Comparison of ENCODE assay signal across 7 worm cellular contexts in the genomic region with DNA sequence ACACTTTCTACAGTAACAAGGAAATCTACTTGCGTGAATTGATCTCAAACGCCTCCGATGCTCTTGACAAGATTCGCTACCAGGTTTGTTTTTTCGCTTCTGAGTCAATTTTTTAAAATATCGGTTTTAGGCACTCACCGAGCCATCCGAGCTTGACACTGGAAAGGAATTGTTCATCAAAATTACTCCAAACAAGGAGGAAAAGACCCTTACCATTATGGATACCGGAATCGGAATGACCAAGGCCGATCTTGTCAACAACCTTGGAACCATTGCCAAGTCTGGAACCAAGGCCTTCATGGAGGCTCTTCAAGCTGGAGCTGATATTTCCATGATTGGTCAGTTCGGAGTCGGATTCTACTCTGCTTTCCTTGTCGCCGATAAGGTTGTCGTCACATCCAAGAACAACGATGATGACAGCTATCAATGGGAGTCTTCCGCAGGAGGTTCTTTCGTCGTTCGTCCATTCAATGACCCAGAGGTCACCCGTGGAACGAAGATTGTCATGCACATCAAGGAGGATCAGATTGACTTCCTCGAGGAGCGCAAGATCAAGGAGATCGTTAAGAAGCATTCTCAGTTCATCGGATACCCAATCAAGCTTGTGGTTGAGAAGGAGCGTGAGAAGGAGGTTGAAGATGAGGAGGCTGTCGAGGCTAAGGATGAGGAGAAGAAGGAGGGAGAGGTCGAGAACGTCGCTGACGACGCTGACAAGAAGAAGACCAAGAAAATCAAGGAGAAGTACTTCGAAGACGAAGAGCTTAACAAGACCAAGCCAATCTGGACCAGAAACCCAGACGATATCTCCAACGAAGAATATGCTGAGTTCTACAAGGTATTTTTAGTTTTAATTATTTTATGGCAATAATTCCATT.
TF ChIP-seq lines count a peak whose summit lies in the region.

No protein-coding gene starts in this region.

TF ChIP-seq in whole organism, L1 larva, 84 proteins besides CTCF, POLR2A, EP300 and RAD21 (continues in another document):
- TF ChIP-seq ceh-82 (tag; optimal IDR thresholded peaks at IDR 0.05; lab: Kevin White, UChicago) (no peak), nhr-85 (tag; lab: Kevin White, UChicago) (peak; percentile 50), vab-15 (tag; optimal IDR thresholded peaks at IDR 0.05; lab: Kevin White, UChicago) (no peak), ztf-4 (tag; optimal IDR thresholded peaks at IDR 0.05; lab: Kevin White, UChicago) (peak; percentile 18), mep-1 (tag; optimal IDR thresholded peaks at IDR 0.05; lab: Kevin White, UChicago) (peak; percentile 26), egl-13 (tag; optimal IDR thresholded peaks at IDR 0.05; lab: Kevin White, UChicago) (no peak), hlh-17 (GFP tag; optimal IDR thresholded peaks at IDR 0.05; lab: Kevin White, UChicago; ENCODE audit: borderline replicate concordance) (no peak), nhr-84 (tag; optimal IDR thresholded peaks at IDR 0.05; lab: Kevin White, UChicago) (peak; percentile 70), ama-1 (optimal IDR thresholded peaks at IDR 0.05; lab: Kevin White, UChicago) (peak; percentile 85), lir-3 (tag; optimal IDR thresholded peaks at IDR 0.05; lab: Kevin White, UChicago; ENCODE audit: poor library complexity) (no peak), lin-14 (GFP tag; optimal IDR thresholded peaks at IDR 0.05; lab: Kevin White, UChicago) (peak; percentile 5)

TF ChIP-seq in whole organism, L2 larva, 48 proteins besides CTCF, POLR2A, EP300 and RAD21:
- TF ChIP-seq Y55F3AM.14 (GFP tag; optimal IDR thresholded peaks at IDR 0.05; lab: Kevin White, UChicago), result no peak
- peak; percentile 12 for TF ChIP-seq skn-1 (tag; optimal IDR thresholded peaks at IDR 0.05; lab: Kevin White, UChicago)
- peak; percentile 90 for TF ChIP-seq ama-1 (optimal IDR thresholded peaks at IDR 0.05; lab: Kevin White, UChicago)
- no peak for TF ChIP-seq nhr-6 (tag; optimal IDR thresholded peaks at IDR 0.05; lab: Kevin White, UChicago)
- TF ChIP-seq ztf-11 (tag; optimal IDR thresholded peaks at IDR 0.05; lab: Kevin White, UChicago), result no peak
- peak; percentile 32 for TF ChIP-seq nhr-129 (tag; optimal IDR thresholded peaks at IDR 0.05; lab: Kevin White, UChicago)
- TF ChIP-seq nhr-10 (tag; optimal IDR thresholded peaks at IDR 0.05; lab: Kevin White, UChicago), result no peak

TF ChIP-seq in whole organism, L3 larva, 47 proteins besides CTCF, POLR2A, EP300 and RAD21:
- peak; percentile 3 for TF ChIP-seq snpc-4 (tag; optimal IDR thresholded peaks at IDR 0.05; lab: Kevin White, UChicago)
- no peak for TF ChIP-seq ztf-11 (tag; optimal IDR thresholded peaks at IDR 0.05; lab: Kevin White, UChicago)
- TF ChIP-seq ama-1 (optimal IDR thresholded peaks at IDR 0.05; lab: Kevin White, UChicago), result peak; percentile 93
- TF ChIP-seq hmg-11 (tag; optimal IDR thresholded peaks at IDR 0.05; lab: Kevin White, UChicago), result no peak
- no peak for TF ChIP-seq nhr-76 (tag; optimal IDR thresholded peaks at IDR 0.05; lab: Kevin White, UChicago)
- TF ChIP-seq nhr-25 (tag; optimal IDR thresholded peaks at IDR 0.05; lab: Kevin White, UChicago), result peak; percentile 11

TF ChIP-seq in whole organism, L4 larva, 104 proteins besides CTCF, POLR2A, EP300 and RAD21 (continues in another document):
- TF ChIP-seq mdl-1 (tag; optimal IDR thresholded peaks at IDR 0.05; lab: Kevin White, UChicago), result no peak
- TF ChIP-seq sdz-12 (GFP tag; optimal IDR thresholded peaks at IDR 0.05; lab: Kevin White, UChicago), result no peak
- TF ChIP-seq dmd-6 (GFP tag; IDR thresholded peaks at IDR 0.05; lab: Robert Waterston, UW), result 0 out of 2 replicates have a peak, but pooled peaks have one; percentile 6
- peak in 1 of 2 experiments; percentile 9 for TF ChIP-seq lsy-2 (tag; optimal IDR thresholded peaks at IDR 0.05; lab: Kevin White, UChicago)
- no peak for TF ChIP-seq nhr-237 (tag; optimal IDR thresholded peaks at IDR 0.05; lab: Kevin White, UChicago)
- no peak for TF ChIP-seq F26F4.8 (GFP tag; conservative IDR thresholded peaks at IDR 0.05; lab: Robert Waterston, UW)
- TF ChIP-seq pha-4 (GFP tag; IDR thresholded peaks at IDR 0.05; lab: Robert Waterston, UW), result peak; percentile 24; the same call in 1 of the 2 replicates
- TF ChIP-seq pha-4 (tag; optimal IDR thresholded peaks at IDR 0.05; lab: Kevin White, UChicago), result no peak
- peak in 1 of 2 experiments; percentile 97 for TF ChIP-seq unc-62 (GFP tag; optimal IDR thresholded peaks at IDR 0.05 in 1 of 2; lab: Kevin White, UChicago)
- no peak for TF ChIP-seq unc-62 (tag; optimal IDR thresholded peaks at IDR 0.05; lab: Kevin White, UChicago)
- TF ChIP-seq ama-1 (optimal IDR thresholded peaks at IDR 0.05; lab: Kevin White, UChicago), result peak; percentile 84
- peak; percentile 44; the same call in 1 of the 2 replicates for TF ChIP-seq snpc-1.2 (GFP tag; IDR thresholded peaks at IDR 0.05; lab: Robert Waterston, UW)
- peak; percentile 27 for TF ChIP-seq mep-1 (tag; optimal IDR thresholded peaks at IDR 0.05; lab: Kevin White, UChicago)
- peak; percentile 21; the same call in 1 of the 2 replicates for TF ChIP-seq set-16 (GFP tag; IDR thresholded peaks at IDR 0.05; lab: Robert Waterston, UW)

TF ChIP-seq in whole organism, early embryonic, 17 proteins besides CTCF, POLR2A, EP300 and RAD21:
- no peak for TF ChIP-seq ets-7 (tag; optimal IDR thresholded peaks at IDR 0.05; lab: Kevin White, UChicago)
- 0 out of 2 replicates have a peak, but pooled peaks have one; percentile 39 for TF ChIP-seq scrt-1 (GFP tag; IDR thresholded peaks at IDR 0.05; lab: Robert Waterston, UW)

TF ChIP-seq in whole organism, late embryonic, 69 proteins besides CTCF, POLR2A, EP300 and RAD21:
- peak; percentile 4 for TF ChIP-seq pqm-1 (tag; optimal IDR thresholded peaks at IDR 0.05; lab: Kevin White, UChicago)
- peak; percentile 8 for TF ChIP-seq hlh-6 (tag; optimal IDR thresholded peaks at IDR 0.05; lab: Kevin White, UChicago)
- TF ChIP-seq ttx-3 (tag; optimal IDR thresholded peaks at IDR 0.05; lab: Kevin White, UChicago), result no peak
- no peak for TF ChIP-seq ahr-1 (tag; optimal IDR thresholded peaks at IDR 0.05; lab: Kevin White, UChicago)

TF ChIP-seq in whole organism, young adult, 124 proteins besides CTCF, POLR2A, EP300 and RAD21:
- TF ChIP-seq dpl-1 (GFP tag; optimal IDR thresholded peaks at IDR 0.05; lab: Kevin White, UChicago), result peak; percentile 5
- TF ChIP-seq efl-1 (GFP tag; optimal IDR thresholded peaks at IDR 0.05; lab: Kevin White, UChicago), result no peak
- TF ChIP-seq zfh-2 (GFP tag; conservative IDR thresholded peaks at IDR 0.05; lab: Robert Waterston, UW), result peak; percentile 63; the same call in 1 of the 2 replicates
- TF ChIP-seq atf-7 (tag; optimal IDR thresholded peaks at IDR 0.05; lab: Kevin White, UChicago), result no peak
- TF ChIP-seq F33H1.4 (GFP tag; IDR thresholded peaks at IDR 0.05; lab: Robert Waterston, UW), result no peak; the same call in 1 of the 2 replicates
- peak; percentile 21 for TF ChIP-seq sptf-2 (GFP tag; optimal IDR thresholded peaks at IDR 0.05; lab: Kevin White, UChicago)
- no peak for TF ChIP-seq ZK185.1 (tag; optimal IDR thresholded peaks at IDR 0.05; lab: Kevin White, UChicago; ENCODE audit: poor library complexity, severe bottlenecking)
- no peak for TF ChIP-seq mxl-1 (tag; optimal IDR thresholded peaks at IDR 0.05; lab: Kevin White, UChicago)
- peak; percentile 67 for TF ChIP-seq dox-1 (GFP tag; IDR thresholded peaks at IDR 0.05; lab: Robert Waterston, UW)
- no peak for TF ChIP-seq F57C9.4 (tag; optimal IDR thresholded peaks at IDR 0.05; lab: Kevin White, UChicago)
- TF ChIP-seq Y53G8AR.9 (GFP tag; conservative IDR thresholded peaks at IDR 0.05; lab: Robert Waterston, UW), result 0 out of 2 replicates have a peak, but pooled peaks have one; percentile 28
- peak; percentile 31; the same call in 1 of the 2 replicates for TF ChIP-seq mcd-1 (GFP tag; IDR thresholded peaks at IDR 0.05; lab: Robert Waterston, UW)
- no peak for TF ChIP-seq ztf-3 (GFP tag; optimal IDR thresholded peaks at IDR 0.05; lab: Kevin White, UChicago)
- peak; percentile 48; the same call in 1 of the 2 replicates for TF ChIP-seq hsf-1 (GFP tag; IDR thresholded peaks at IDR 0.05; lab: Robert Waterston, UW)
- 0 out of 2 replicates have a peak, but pooled peaks have one; percentile 2 for TF ChIP-seq F39B2.1 (GFP tag; IDR thresholded peaks at IDR 0.05; lab: Robert Waterston, UW)
- peak; percentile 44; the same call in 1 of the 2 replicates for TF ChIP-seq ztf-6 (GFP tag; IDR thresholded peaks at IDR 0.05; lab: Robert Waterston, UW)
- TF ChIP-seq B0035.1 (tag; optimal IDR thresholded peaks at IDR 0.05; lab: Kevin White, UChicago), result no peak
- TF ChIP-seq F52B5.7 (tag; optimal IDR thresholded peaks at IDR 0.05; lab: Kevin White, UChicago), result no peak
- peak; percentile 54 for TF ChIP-seq lin-26 (GFP tag; IDR thresholded peaks at IDR 0.05; lab: Robert Waterston, UW)
- TF ChIP-seq F37B4.10 (GFP tag; IDR thresholded peaks at IDR 0.05; lab: Robert Waterston, UW), result 0 out of 2 replicates have a peak, but pooled peaks have one; percentile 9
- no peak for TF ChIP-seq bed-2 (GFP tag; IDR thresholded peaks at IDR 0.05; lab: Robert Waterston, UW)
- peak; percentile 10; the same call in 1 of the 2 replicates for TF ChIP-seq rcor-1 (GFP tag; IDR thresholded peaks at IDR 0.05; lab: Robert Waterston, UW)
- no peak for TF ChIP-seq tbp1 (GFP tag; optimal IDR thresholded peaks at IDR 0.05; lab: Kevin White, UChicago)
- 0 out of 2 replicates have a peak, but pooled peaks have one; percentile 0 for TF ChIP-seq madf-3 (GFP tag; IDR thresholded peaks at IDR 0.05; lab: Robert Waterston, UW)
- peak; percentile 70 for TF ChIP-seq F57A8.1 (GFP tag; optimal IDR thresholded peaks at IDR 0.05; lab: Kevin White, UChicago)
- TF ChIP-seq B0336.3 (GFP tag; IDR thresholded peaks at IDR 0.05; lab: Robert Waterston, UW), result peak; percentile 13
- TF ChIP-seq ama-1 (optimal IDR thresholded peaks at IDR 0.05; lab: Kevin White, UChicago), result peak; percentile 76
- no peak for TF ChIP-seq ama-1 (GFP tag; optimal IDR thresholded peaks at IDR 0.05; lab: Kevin White, UChicago)
- no peak for TF ChIP-seq C06A6.2 (GFP tag; conservative IDR thresholded peaks at IDR 0.05; lab: Robert Waterston, UW)
- no peak for TF ChIP-seq rpc-1 (optimal IDR thresholded peaks at IDR 0.05; lab: Kevin White, UChicago)
- TF ChIP-seq rpc-1 (tag; optimal IDR thresholded peaks at IDR 0.05; lab: Kevin White, UChicago), result no peak
- peak; percentile 19; the same call in 1 of the 2 replicates for TF ChIP-seq madf-6 (GFP tag; IDR thresholded peaks at IDR 0.05; lab: Robert Waterston, UW)
